Worm (Caenorhabditis elegans): ENCODE measurements around the gene C14A6.5.

Gene C14A6.5

DNA sequence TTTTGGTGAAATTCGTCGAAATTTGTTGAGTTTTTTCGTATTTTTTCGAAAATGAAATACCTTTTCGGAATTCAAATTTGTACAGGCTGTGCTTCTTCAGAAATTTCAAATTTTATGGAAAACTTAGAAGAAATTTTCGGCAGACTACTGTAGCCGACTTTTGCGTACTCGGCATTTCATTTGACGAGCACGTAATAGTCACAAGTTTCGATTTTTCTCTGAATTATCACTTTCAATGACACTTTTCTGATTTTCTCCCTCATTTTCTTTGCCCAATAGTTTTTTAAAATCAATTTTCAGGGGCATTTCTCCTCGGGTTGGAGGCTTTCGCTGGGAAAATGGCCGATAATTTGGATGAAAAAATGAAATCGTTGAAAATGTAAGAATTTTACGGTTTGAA, 41.0 kb downstream of the C14A6.5 start, which contains the start of gene fbxa-107:
fbxa-107 (plus strand) TSS at position 301 of the 400 bp plus-strand sequence.
- TF ChIP-seq madf-9 (GFP tag; conservative IDR thresholded peaks at IDR 0.05) = no peak
- TF ChIP-seq snpc-4 (tag; optimal IDR thresholded peaks at IDR 0.05) = no peak
- TF ChIP-seq attf-4 (tag; optimal IDR thresholded peaks at IDR 0.05) = no peak
- TF ChIP-seq cey-2 (tag; optimal IDR thresholded peaks at IDR 0.05; ENCODE audit: borderline replicate concordance, insufficient read depth) = no peak
- no peak for TF ChIP-seq jun-1 (tag; optimal IDR thresholded peaks at IDR 0.05)
- no peak for TF ChIP-seq lim-7 (GFP tag; IDR thresholded peaks at IDR 0.05)
- no peak for TF ChIP-seq zip-2 (tag; optimal IDR thresholded peaks at IDR 0.05)
- no peak for TF ChIP-seq spr-1 (tag; optimal IDR thresholded peaks at IDR 0.05)
- TF ChIP-seq duxl-1 (tag; optimal IDR thresholded peaks at IDR 0.05; ENCODE audit: poor library complexity) = no peak
- no peak for TF ChIP-seq zip-11 (GFP tag; IDR thresholded peaks at IDR 0.05)
- no peak for TF ChIP-seq Y75B8A.6 (GFP tag; IDR thresholded peaks at IDR 0.05)
- no peak for TF ChIP-seq nhr-10 (tag; optimal IDR thresholded peaks at IDR 0.05)
- TF ChIP-seq egl-27 (tag; optimal IDR thresholded peaks at IDR 0.05) = no peak
- no peak for TF ChIP-seq ceh-32 (tag; optimal IDR thresholded peaks at IDR 0.05; ENCODE audit: poor library complexity)
- TF ChIP-seq skn-1 (tag; optimal IDR thresholded peaks at IDR 0.05) = no peak

DNA sequence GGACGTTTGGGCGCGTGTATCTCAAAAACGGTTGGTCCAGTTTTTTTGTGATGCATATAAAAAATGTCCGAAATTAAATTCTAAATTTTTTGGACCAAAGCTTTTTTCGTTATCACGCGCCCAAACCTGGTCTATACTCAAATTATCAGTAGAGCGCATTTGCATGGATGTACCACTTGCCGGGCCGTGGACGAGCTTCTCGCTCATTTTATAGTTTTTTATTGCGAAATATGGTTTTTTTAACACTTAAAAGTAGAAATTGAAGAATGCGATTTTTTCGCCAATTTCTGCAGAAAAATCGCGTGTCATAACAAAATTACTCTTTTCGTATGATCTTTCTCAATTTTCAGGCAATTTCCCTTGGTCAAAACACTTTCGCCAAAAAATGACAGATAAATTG, 49.6 kb downstream of the C14A6.5 start:
- TF ChIP-seq mes-2 (tag; optimal IDR thresholded peaks at IDR 0.05; ENCODE audit: poor library complexity, severe bottlenecking) (peak; percentile 45), lin-38 (GFP tag; IDR thresholded peaks at IDR 0.05) (peak; percentile 92), aha-1 (tag) (peak; percentile 34)

Measured in whole organism, L4 larva.